Worm (Caenorhabditis elegans) whole organism, early embryonic: ENCODE measurements around the gene phy-4.
A peak's percentile ranks its signal among the peaks of the same experiment; 100 is the strongest.

Experiments
- B0310.2 ChIP-seq: sonication (generic microtip); optimal IDR thresholded peaks from 2 replicates; lab custom pipeline; 2016; ENCODE audit warnings: mild to moderate bottlenecking, missing genetic modification characterization, missing compliant biosample characterization
- F13C5.2 ChIP-seq: sonication (generic microtip); optimal IDR thresholded peaks from 2 replicates; lab custom pipeline; 2017; ENCODE audit warnings: mild to moderate bottlenecking, missing genetic modification characterization, inconsistent platforms, missing compliant biosample characterization
- aly-1 ChIP-seq: sonication (generic microtip); optimal IDR thresholded peaks from 2 replicates; lab custom pipeline; 2016; ENCODE audit warnings: missing genetic modification characterization, missing compliant biosample characterization
- ama-1 ChIP-seq: fragments of 150-350 bp; optimal IDR thresholded peaks from 2 replicates; lab custom pipeline; 2014
- ceh-13 ChIP-seq: fragments of 200-800 bp; sonication (Bioruptor generic); optimal IDR thresholded peaks from 2 replicates; lab custom pipeline; 2018; ENCODE audit warnings: mild to moderate bottlenecking, missing genetic modification characterization, missing compliant biosample characterization
- ceh-36 ChIP-seq: sonication (generic microtip); optimal IDR thresholded peaks from 2 replicates; lab custom pipeline; 2016; ENCODE audit warnings: missing genetic modification characterization, inconsistent platforms, missing compliant biosample characterization
- ets-7 ChIP-seq: sonication (generic microtip); optimal IDR thresholded peaks from 2 replicates; lab custom pipeline; 2016; ENCODE audit warnings: missing genotype, missing genetic modification characterization, missing compliant biosample characterization
- flt-1 ChIP-seq: fragments of 200-800 bp; sonication (Bioruptor generic); IDR thresholded peaks from 2 replicates; pipeline ENCODE4 v1.3.6; 2022; ENCODE audit warnings: missing genetic modification characterization, missing compliant biosample characterization
- hmbx-1 ChIP-seq: sonication (generic microtip); optimal IDR thresholded peaks from 2 replicates; lab custom pipeline; 2016; ENCODE audit warnings: mild to moderate bottlenecking, missing genetic modification characterization, missing compliant biosample characterization
- hmg-4 ChIP-seq: fragments of 200-800 bp; sonication (Bioruptor generic); optimal IDR thresholded peaks from 2 replicates; lab custom pipeline; 2018; ENCODE audit warnings: mild to moderate bottlenecking, missing genetic modification characterization, missing compliant biosample characterization
- hnd-1 ChIP-seq: sonication (generic microtip); optimal IDR thresholded peaks from 2 replicates; lab custom pipeline; 2016; ENCODE audit warnings: missing genetic modification characterization, missing compliant biosample characterization
- pes-1 ChIP-seq: fragments of 200-800 bp; sonication (Bioruptor generic); IDR thresholded peaks from 2 replicates; pipeline ENCODE4 v1.3.6; 2022; ENCODE audit warnings: missing genetic modification reagents, missing genetic modification characterization, missing compliant biosample characterization
- scrt-1 ChIP-seq: fragments of 200-800 bp; sonication (Bioruptor generic); IDR thresholded peaks from 2 replicates; pipeline ENCODE4 v1.3.6; 2022; ENCODE audit warnings: missing genetic modification characterization, missing compliant biosample characterization
- sea-1 ChIP-seq: fragments of 200-800 bp; sonication (Bioruptor generic); conservative IDR thresholded peaks from 2 replicates; pipeline ENCODE4 v1.3.6; 2022; ENCODE audit warnings: missing genetic modification characterization, missing compliant biosample characterization
- tbx-11 ChIP-seq: fragments of 200-800 bp; sonication (Bioruptor generic); IDR thresholded peaks from 2 replicates; pipeline ENCODE4 v1.3.6; 2022; ENCODE audit warnings: missing genetic modification characterization, missing compliant biosample characterization
- tbx-37 ChIP-seq: fragments of 200-800 bp; sonication (Bioruptor generic); conservative IDR thresholded peaks from 2 replicates; pipeline ENCODE4 v1.3.6; 2022; ENCODE audit warnings: missing genetic modification reagents, missing genetic modification characterization, missing compliant biosample characterization
- tra-4 ChIP-seq: sonication (generic microtip); optimal IDR thresholded peaks from 2 replicates; lab custom pipeline; 2017; ENCODE audit warnings: missing genetic modification characterization, missing compliant biosample characterization

phy-4 gene

ce11 chrV:19543509-19543908 lies 30.1 kb upstream of the phy-4 start:
- peak; percentile 72 for TF ChIP-seq ceh-36 (tag; lab: Kevin White, UChicago)
- no peak for TF ChIP-seq F13C5.2

- TF ChIP-seq sea-1 (GFP tag; lab: Robert Waterston, UW): no peak
- TF ChIP-seq scrt-1 (GFP tag; lab: Robert Waterston, UW): no peak
- no peak for TF ChIP-seq hmbx-1 (tag; lab: Kevin White, UChicago)
- no peak for TF ChIP-seq tbx-37 (GFP tag; lab: Robert Waterston, UW)
- no peak for TF ChIP-seq pes-1 (GFP tag; lab: Robert Waterston, UW)
- TF ChIP-seq ceh-13 (GFP tag; lab: Kevin White, UChicago): no peak
- TF ChIP-seq ceh-36 (tag; lab: Kevin White, UChicago): no peak
- no peak for TF ChIP-seq ama-1 (lab: Kevin White, UChicago)
- TF ChIP-seq tra-4 (tag; lab: Kevin White, UChicago): no peak
- no peak for TF ChIP-seq hmg-4 (GFP tag; lab: Kevin White, UChicago)
- no peak for TF ChIP-seq B0310.2 (tag; lab: Kevin White, UChicago)
- TF ChIP-seq hnd-1 (tag; lab: Kevin White, UChicago): no peak
- TF ChIP-seq ets-7 (tag; lab: Kevin White, UChicago): no peak
Observed at ce11 chrV:19540916-19541315, 27.5 kb upstream of the phy-4 start.

- TF ChIP-seq ama-1 (lab: Kevin White, UChicago) (no peak), hnd-1 (tag; lab: Kevin White, UChicago) (no peak), scrt-1 (GFP tag; lab: Robert Waterston, UW) (no peak), flt-1 (GFP tag; lab: Robert Waterston, UW) (no peak), ceh-13 (GFP tag; lab: Kevin White, UChicago) (no peak), aly-1 (no peak), tbx-37 (GFP tag; lab: Robert Waterston, UW) (no peak), hmg-4 (GFP tag; lab: Kevin White, UChicago) (no peak), pes-1 (GFP tag; lab: Robert Waterston, UW) (no peak), hmbx-1 (tag; lab: Kevin White, UChicago) (no peak), tbx-11 (GFP tag; lab: Robert Waterston, UW) (no peak), B0310.2 (tag; lab: Kevin White, UChicago) (no peak), tra-4 (tag; lab: Kevin White, UChicago) (no peak), ets-7 (tag; lab: Kevin White, UChicago) (no peak), ceh-36 (tag; lab: Kevin White, UChicago) (no peak), sea-1 (GFP tag; lab: Robert Waterston, UW) (no peak), F13C5.2 (no peak)
Observed at ce11 chrV:19533480-19533879, 20.0 kb upstream of the phy-4 start.

ce11 chrV:19533010-19533409 lies 19.6 kb upstream of the phy-4 start, which contains the start of gene Y43F8B.2:
TSS of gene Y43F8B.2 (minus strand) at chrV:19533110.
- TF ChIP-seq ama-1 (lab: Kevin White, UChicago) (no peak), tbx-11 (GFP tag; lab: Robert Waterston, UW) (no peak), pes-1 (GFP tag; lab: Robert Waterston, UW) (no peak), B0310.2 (tag; lab: Kevin White, UChicago) (no peak), flt-1 (GFP tag; lab: Robert Waterston, UW) (no peak), ceh-13 (GFP tag; lab: Kevin White, UChicago) (no peak), scrt-1 (GFP tag; lab: Robert Waterston, UW) (no peak), hmg-4 (GFP tag; lab: Kevin White, UChicago) (no peak), ceh-36 (tag; lab: Kevin White, UChicago) (no peak), sea-1 (GFP tag; lab: Robert Waterston, UW) (no peak), F13C5.2 (no peak), tra-4 (tag; lab: Kevin White, UChicago) (no peak), ets-7 (tag; lab: Kevin White, UChicago) (no peak), hmbx-1 (tag; lab: Kevin White, UChicago) (no peak), tbx-37 (GFP tag; lab: Robert Waterston, UW) (no peak), hnd-1 (tag; lab: Kevin White, UChicago) (no peak)

ce11 chrV:19531034-19531433 lies 17.6 kb upstream of the phy-4 start:
- TF ChIP-seq hnd-1 (tag; lab: Kevin White, UChicago) (no peak), sea-1 (GFP tag; lab: Robert Waterston, UW) (no peak), ceh-36 (tag; lab: Kevin White, UChicago) (no peak), tbx-11 (GFP tag; lab: Robert Waterston, UW) (no peak), hmg-4 (GFP tag; lab: Kevin White, UChicago) (no peak), scrt-1 (GFP tag; lab: Robert Waterston, UW) (no peak)

- TF ChIP-seq hmg-4 (GFP tag; lab: Kevin White, UChicago) (peak; percentile 42), B0310.2 (tag; lab: Kevin White, UChicago) (no peak), sea-1 (GFP tag; lab: Robert Waterston, UW) (no peak)
Observed at ce11 chrV:19529168-19529567, 15.7 kb upstream of the phy-4 start.

- TF ChIP-seq ceh-36 (tag; lab: Kevin White, UChicago): peak; percentile 70
Observed at ce11 chrV:19528535-19528934, 15.1 kb upstream of the phy-4 start.

- TF ChIP-seq B0310.2 (tag; lab: Kevin White, UChicago) (no peak), F13C5.2 (no peak), hmbx-1 (tag; lab: Kevin White, UChicago) (no peak), flt-1 (GFP tag; lab: Robert Waterston, UW) (no peak), tbx-37 (GFP tag; lab: Robert Waterston, UW) (no peak), aly-1 (no peak), ceh-36 (tag; lab: Kevin White, UChicago) (no peak), ets-7 (tag; lab: Kevin White, UChicago) (no peak), hnd-1 (tag; lab: Kevin White, UChicago) (no peak), ceh-13 (GFP tag; lab: Kevin White, UChicago) (no peak), hmg-4 (GFP tag; lab: Kevin White, UChicago) (no peak)
Observed at ce11 chrV:19527565-19527964, 14.1 kb upstream of the phy-4 start.
